Fruit fly (Drosophila melanogaster): ENCODE measurements around the gene Cpr65Ax1.
"Not testable (repeated sequence)": the region's sequence is repeated elsewhere in the genome, so short reads cannot be mapped to it uniquely, and the experiment has no call there.

dm6 chr3L:6146374-6146773 is 1.4 kb downstream of the Cpr65Ax1 start, which contains the start of gene Lcp65Ab2:
- TF ChIP-seq toe, Mnt (GFP tag; optimal IDR thresholded peaks at IDR 0.05): not testable (repeated sequence)
